Worm (Caenorhabditis elegans) whole organism, early embryonic: ENCODE data around the gene R04B5.7.

Experiments
- B0310.2 ChIP-seq: sonication (generic microtip); optimal IDR thresholded peaks from 2 replicates; lab custom pipeline; 2016; ENCODE audit warnings: mild to moderate bottlenecking, missing genetic modification characterization, missing compliant biosample characterization
- F13C5.2 ChIP-seq: sonication (generic microtip); optimal IDR thresholded peaks from 2 replicates; lab custom pipeline; 2017; ENCODE audit warnings: mild to moderate bottlenecking, missing genetic modification characterization, inconsistent platforms, missing compliant biosample characterization
- aly-1 ChIP-seq: sonication (generic microtip); optimal IDR thresholded peaks from 2 replicates; lab custom pipeline; 2016; ENCODE audit warnings: missing genetic modification characterization, missing compliant biosample characterization
- ama-1 ChIP-seq: fragments of 150-350 bp; optimal IDR thresholded peaks from 2 replicates; lab custom pipeline; 2014
- ceh-13 ChIP-seq: fragments of 200-800 bp; sonication (Bioruptor generic); optimal IDR thresholded peaks from 2 replicates; lab custom pipeline; 2018; ENCODE audit warnings: mild to moderate bottlenecking, missing genetic modification characterization, missing compliant biosample characterization
- ceh-36 ChIP-seq: sonication (generic microtip); optimal IDR thresholded peaks from 2 replicates; lab custom pipeline; 2016; ENCODE audit warnings: missing genetic modification characterization, inconsistent platforms, missing compliant biosample characterization
- ets-7 ChIP-seq: sonication (generic microtip); optimal IDR thresholded peaks from 2 replicates; lab custom pipeline; 2016; ENCODE audit warnings: missing genotype, missing genetic modification characterization, missing compliant biosample characterization
- flt-1 ChIP-seq: fragments of 200-800 bp; sonication (Bioruptor generic); IDR thresholded peaks from 2 replicates; pipeline ENCODE4 v1.3.6; 2022; ENCODE audit warnings: missing genetic modification characterization, missing compliant biosample characterization
- hmbx-1 ChIP-seq: sonication (generic microtip); optimal IDR thresholded peaks from 2 replicates; lab custom pipeline; 2016; ENCODE audit warnings: mild to moderate bottlenecking, missing genetic modification characterization, missing compliant biosample characterization
- hmg-4 ChIP-seq: fragments of 200-800 bp; sonication (Bioruptor generic); optimal IDR thresholded peaks from 2 replicates; lab custom pipeline; 2018; ENCODE audit warnings: mild to moderate bottlenecking, missing genetic modification characterization, missing compliant biosample characterization
- hnd-1 ChIP-seq: sonication (generic microtip); optimal IDR thresholded peaks from 2 replicates; lab custom pipeline; 2016; ENCODE audit warnings: missing genetic modification characterization, missing compliant biosample characterization
- pes-1 ChIP-seq: fragments of 200-800 bp; sonication (Bioruptor generic); IDR thresholded peaks from 2 replicates; pipeline ENCODE4 v1.3.6; 2022; ENCODE audit warnings: missing genetic modification reagents, missing genetic modification characterization, missing compliant biosample characterization
- scrt-1 ChIP-seq: fragments of 200-800 bp; sonication (Bioruptor generic); IDR thresholded peaks from 2 replicates; pipeline ENCODE4 v1.3.6; 2022; ENCODE audit warnings: missing genetic modification characterization, missing compliant biosample characterization
- sea-1 ChIP-seq: fragments of 200-800 bp; sonication (Bioruptor generic); conservative IDR thresholded peaks from 2 replicates; pipeline ENCODE4 v1.3.6; 2022; ENCODE audit warnings: missing genetic modification characterization, missing compliant biosample characterization
- tbx-11 ChIP-seq: fragments of 200-800 bp; sonication (Bioruptor generic); IDR thresholded peaks from 2 replicates; pipeline ENCODE4 v1.3.6; 2022; ENCODE audit warnings: missing genetic modification characterization, missing compliant biosample characterization
- tbx-37 ChIP-seq: fragments of 200-800 bp; sonication (Bioruptor generic); conservative IDR thresholded peaks from 2 replicates; pipeline ENCODE4 v1.3.6; 2022; ENCODE audit warnings: missing genetic modification reagents, missing genetic modification characterization, missing compliant biosample characterization
- tra-4 ChIP-seq: sonication (generic microtip); optimal IDR thresholded peaks from 2 replicates; lab custom pipeline; 2017; ENCODE audit warnings: missing genetic modification characterization, missing compliant biosample characterization

Gene R04B5.7

DNA sequence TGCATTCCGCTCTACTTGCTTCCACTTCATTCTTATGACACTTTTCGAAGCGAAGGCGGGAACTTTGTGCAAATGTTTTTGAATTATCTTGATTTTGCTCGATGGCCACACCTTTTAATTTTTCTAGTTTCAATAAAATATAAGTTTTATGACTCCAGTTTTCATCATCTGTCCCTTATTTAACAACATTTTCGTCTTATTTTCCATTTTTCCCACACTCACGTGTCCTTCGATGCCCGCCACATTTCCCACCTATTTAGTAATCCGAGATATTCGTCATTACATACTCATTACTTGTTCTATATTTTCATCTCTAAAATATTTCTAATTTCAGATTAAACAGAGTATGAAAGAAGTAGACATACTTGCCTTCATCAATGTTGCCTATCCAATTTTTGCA, 4.0 kb upstream of the R04B5.7 start, which contains the start of gene srd-49:
TSS of gene srd-49 (plus strand) at position 301 of the 400 bp plus-strand sequence.
- TF ChIP-seq aly-1 (tag; lab: Kevin White, UChicago) (no peak), ceh-13 (GFP tag; lab: Kevin White, UChicago) (no peak), hmg-4 (GFP tag; lab: Kevin White, UChicago) (no peak), scrt-1 (GFP tag; lab: Robert Waterston, UW) (no peak), tra-4 (tag; lab: Kevin White, UChicago) (no peak), B0310.2 (no peak), ama-1 (lab: Kevin White, UChicago) (no peak), ceh-36 (tag; lab: Kevin White, UChicago) (no peak), tbx-11 (no peak), ets-7 (tag; lab: Kevin White, UChicago) (no peak), F13C5.2 (tag; lab: Kevin White, UChicago) (no peak), pes-1 (GFP tag; lab: Robert Waterston, UW) (no peak), sea-1 (GFP tag; lab: Robert Waterston, UW) (no peak)

DNA sequence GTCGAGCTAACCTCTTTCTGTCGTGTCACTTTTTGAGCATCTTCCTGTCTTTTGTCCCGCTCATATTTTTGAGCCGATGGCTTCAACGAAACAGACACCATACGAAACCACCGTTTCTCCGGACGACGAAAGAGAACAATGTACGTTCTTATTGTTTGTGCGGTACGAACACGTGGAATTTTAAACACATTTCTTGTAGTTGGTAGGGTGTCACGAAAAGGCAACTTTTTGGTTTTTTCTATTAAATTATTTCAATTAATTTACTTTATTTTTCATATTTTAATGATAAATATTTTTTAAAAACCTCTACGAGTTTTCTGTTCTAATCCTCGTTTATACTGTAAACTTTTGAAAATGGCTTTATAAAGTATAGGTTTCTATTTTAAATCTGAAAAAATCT, 791 bp upstream of the R04B5.7 start, which contains the start of gene R04B5.11:
TSS of gene R04B5.11 (minus strand) at position 101 of the 400 bp plus-strand sequence.
- TF ChIP-seq tbx-11, result no peak
- no peak for TF ChIP-seq ceh-13 (GFP tag; lab: Kevin White, UChicago)
- no peak for TF ChIP-seq ama-1 (lab: Kevin White, UChicago)
- TF ChIP-seq sea-1 (GFP tag; lab: Robert Waterston, UW), result no peak

DNA sequence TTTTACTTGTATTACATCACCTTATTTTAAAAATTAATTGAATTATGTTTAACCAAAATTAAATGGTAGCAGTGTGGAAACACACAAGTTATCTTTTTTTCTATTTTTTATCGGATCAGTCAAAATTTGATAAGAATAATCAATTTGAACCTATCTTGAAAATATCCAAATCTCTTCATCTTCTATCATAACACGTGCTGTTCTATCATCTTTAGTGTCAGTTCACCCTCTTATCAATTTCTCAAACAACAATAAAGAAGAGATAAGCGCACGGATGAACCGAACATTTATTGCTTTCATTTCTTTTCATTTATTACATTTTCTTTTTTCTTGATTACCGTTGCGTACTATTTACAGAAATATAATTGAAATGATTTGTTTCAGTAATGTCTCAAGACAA, 3.3 kb downstream of the R04B5.7 start, which contains the start of gene R04B5.5:
TSS of gene R04B5.5 (plus strand) at position 378 of the 400 bp plus-strand sequence.
- TF ChIP-seq aly-1 (tag; lab: Kevin White, UChicago), result no peak
- no peak for TF ChIP-seq ceh-13 (GFP tag; lab: Kevin White, UChicago)
- no peak for TF ChIP-seq sea-1 (GFP tag; lab: Robert Waterston, UW)
- TF ChIP-seq hmg-4 (GFP tag; lab: Kevin White, UChicago), result no peak
- no peak for TF ChIP-seq F13C5.2 (tag; lab: Kevin White, UChicago)
- no peak for TF ChIP-seq tbx-37 (GFP tag; lab: Robert Waterston, UW)

DNA sequence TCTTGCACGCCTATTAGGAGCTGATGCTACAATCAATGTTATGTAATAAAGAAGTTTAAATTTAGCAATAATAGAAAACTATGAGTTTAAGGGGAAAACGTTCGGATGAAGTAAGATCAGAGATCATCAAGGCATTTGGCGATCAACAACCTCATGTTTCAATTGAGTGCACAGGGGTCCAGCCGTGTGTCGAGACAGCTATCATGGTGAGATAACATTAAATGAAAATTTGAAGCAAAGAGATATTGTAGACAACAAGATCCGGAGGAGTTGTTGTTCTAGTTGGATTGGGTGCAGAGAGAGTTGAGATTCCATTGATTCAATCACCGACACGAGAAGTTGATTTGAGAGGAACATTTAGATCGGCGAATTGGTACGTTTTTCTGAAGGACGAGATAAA, 4.2 kb downstream of the R04B5.7 start:
- TF ChIP-seq ceh-36 (tag; lab: Kevin White, UChicago) (no peak), hmbx-1 (tag; lab: Kevin White, UChicago) (no peak), ama-1 (lab: Kevin White, UChicago) (no peak), F13C5.2 (tag; lab: Kevin White, UChicago) (no peak), pes-1 (GFP tag; lab: Robert Waterston, UW) (no peak), hmg-4 (GFP tag; lab: Kevin White, UChicago) (no peak), ceh-13 (GFP tag; lab: Kevin White, UChicago) (no peak), aly-1 (tag; lab: Kevin White, UChicago) (no peak), scrt-1 (GFP tag; lab: Robert Waterston, UW) (no peak), tbx-37 (GFP tag; lab: Robert Waterston, UW) (no peak), tra-4 (tag; lab: Kevin White, UChicago) (no peak), tbx-11 (no peak), hnd-1 (tag; lab: Kevin White, UChicago) (no peak), sea-1 (GFP tag; lab: Robert Waterston, UW) (no peak)

DNA sequence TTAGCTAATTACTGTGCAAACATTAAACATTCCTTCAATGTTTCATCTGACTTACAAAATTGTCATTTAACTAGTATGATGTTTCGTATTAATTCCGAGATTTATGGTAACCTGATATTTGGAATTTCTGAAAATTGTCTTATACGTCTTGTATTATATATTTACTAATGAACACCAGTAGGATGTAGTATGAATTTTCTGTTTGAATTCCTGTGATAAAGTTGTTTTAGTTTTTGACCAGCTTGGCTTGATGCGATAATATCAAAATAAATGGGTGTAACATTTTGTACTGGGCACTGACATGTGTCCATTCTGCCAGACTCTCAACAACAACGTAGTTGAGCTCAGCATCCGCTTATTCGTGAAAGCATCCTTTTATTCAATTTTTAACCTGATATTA, 5.5 kb downstream of the R04B5.7 start, which contains the start of gene R04B5.6:
TSS of gene R04B5.6 (plus strand) at position 301 of the 400 bp plus-strand sequence.
- no peak for TF ChIP-seq flt-1 (GFP tag; lab: Robert Waterston, UW)
- no peak for TF ChIP-seq tbx-37 (GFP tag; lab: Robert Waterston, UW)
- no peak for TF ChIP-seq F13C5.2 (tag; lab: Kevin White, UChicago)
- no peak for TF ChIP-seq hnd-1 (tag; lab: Kevin White, UChicago)
- no peak for TF ChIP-seq tra-4 (tag; lab: Kevin White, UChicago)
- no peak for TF ChIP-seq tbx-11
- no peak for TF ChIP-seq pes-1 (GFP tag; lab: Robert Waterston, UW)
- no peak for TF ChIP-seq ama-1 (lab: Kevin White, UChicago)
- TF ChIP-seq ceh-36 (tag; lab: Kevin White, UChicago), result no peak
- TF ChIP-seq ceh-13 (GFP tag; lab: Kevin White, UChicago), result no peak
- no peak for TF ChIP-seq aly-1 (tag; lab: Kevin White, UChicago)
- TF ChIP-seq sea-1 (GFP tag; lab: Robert Waterston, UW), result no peak
- no peak for TF ChIP-seq hmbx-1 (tag; lab: Kevin White, UChicago)
- no peak for TF ChIP-seq hmg-4 (GFP tag; lab: Kevin White, UChicago)
- TF ChIP-seq scrt-1 (GFP tag; lab: Robert Waterston, UW), result no peak

DNA sequence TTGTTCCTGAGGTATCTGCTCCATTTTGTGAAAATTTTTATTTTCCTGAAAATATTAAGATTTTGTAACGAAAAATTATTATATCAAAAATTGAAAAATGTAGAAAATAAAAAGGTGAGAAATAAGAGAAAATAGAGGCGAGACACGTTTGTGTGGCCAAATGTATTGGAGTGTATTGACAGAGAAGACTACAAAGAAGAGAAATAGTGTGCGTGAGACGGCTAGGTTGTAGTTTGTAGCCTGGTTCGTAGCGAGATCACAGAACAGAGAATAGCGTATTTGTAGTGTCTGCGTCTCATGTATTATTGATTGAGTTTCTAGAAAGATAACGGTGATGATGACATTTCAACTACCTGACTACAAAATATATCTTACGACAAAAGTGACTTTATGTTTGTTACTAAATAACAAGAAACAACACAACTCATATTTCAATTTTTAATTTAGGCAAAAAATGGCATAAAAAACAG, 6.3 kb downstream of the R04B5.7 start, which contains the start of gene nhr-12:
TSS of gene nhr-12 (minus strand) at position 51 of the 470 bp plus-strand sequence.
- no peak for TF ChIP-seq pes-1 (GFP tag; lab: Robert Waterston, UW)
- TF ChIP-seq hmbx-1 (tag; lab: Kevin White, UChicago), result no peak
- TF ChIP-seq ceh-36 (tag; lab: Kevin White, UChicago), result no peak
- TF ChIP-seq aly-1 (tag; lab: Kevin White, UChicago), result no peak
- no peak for TF ChIP-seq tbx-37 (GFP tag; lab: Robert Waterston, UW)
- no peak for TF ChIP-seq F13C5.2 (tag; lab: Kevin White, UChicago)
- no peak for TF ChIP-seq ceh-13 (GFP tag; lab: Kevin White, UChicago)
- TF ChIP-seq hmg-4 (GFP tag; lab: Kevin White, UChicago), result no peak
- TF ChIP-seq ets-7 (tag; lab: Kevin White, UChicago), result no peak
- no peak for TF ChIP-seq hnd-1 (tag; lab: Kevin White, UChicago)
- no peak for TF ChIP-seq ama-1 (lab: Kevin White, UChicago)
- TF ChIP-seq sea-1 (GFP tag; lab: Robert Waterston, UW), result no peak
- no peak for TF ChIP-seq tbx-11
- no peak for TF ChIP-seq B0310.2
- TF ChIP-seq tra-4 (tag; lab: Kevin White, UChicago), result no peak
- no peak for TF ChIP-seq scrt-1 (GFP tag; lab: Robert Waterston, UW)
- no peak for TF ChIP-seq flt-1 (GFP tag; lab: Robert Waterston, UW)
